Worm (Caenorhabditis elegans) whole organism, late embryonic: ENCODE data around the gene F22F4.4.

Source experiments
- K02D7.2 ChIP-seq: sonication (generic microtip); optimal IDR thresholded peaks from 2 replicates; lab custom pipeline; 2017; ENCODE audit warnings: mild to moderate bottlenecking, missing genetic modification characterization, missing compliant biosample characterization
- K09A11.1 ChIP-seq: sonication (generic microtip); optimal IDR thresholded peaks from 2 replicates; lab custom pipeline; 2017; ENCODE audit warnings: antibody characterized with exemption, mild to moderate bottlenecking, missing genetic modification characterization, missing compliant biosample characterization; ENCODE audit not compliant: insufficient read depth
- T23F11.4 ChIP-seq: fragments of 200-800 bp; sonication (Bioruptor generic); optimal IDR thresholded peaks from 2 replicates; lab custom pipeline; 2018; ENCODE audit warnings: mild to moderate bottlenecking, missing genetic modification characterization, missing compliant biosample characterization
- Y22D7AL.16 ChIP-seq: sonication (generic microtip); optimal IDR thresholded peaks from 2 replicates; lab custom pipeline; 2016; ENCODE audit warnings: missing genetic modification characterization, missing compliant biosample characterization
- ahr-1 ChIP-seq: sonication (generic microtip); optimal IDR thresholded peaks from 2 replicates; lab custom pipeline; 2016; ENCODE audit warnings: missing genetic modification characterization, missing compliant biosample characterization
- ceh-14 ChIP-seq: sonication (generic microtip); optimal IDR thresholded peaks from 2 replicates; lab custom pipeline; 2016; ENCODE audit warnings: missing genotype, missing genetic modification characterization, missing compliant biosample characterization
- ceh-24 ChIP-seq: sonication (generic microtip); optimal IDR thresholded peaks from 2 replicates; lab custom pipeline; 2016; ENCODE audit warnings: mild to moderate bottlenecking, missing genetic modification characterization, missing compliant biosample characterization
- ceh-30 ChIP-seq: fragments of 150-350 bp; optimal IDR thresholded peaks from 2 replicates; lab custom pipeline; 2014; ENCODE audit warnings: missing biosample characterization, missing genetic modification characterization
- ceh-31 ChIP-seq: sonication (generic microtip); optimal IDR thresholded peaks from 2 replicates; lab custom pipeline; 2016; ENCODE audit warnings: missing genetic modification characterization, missing compliant biosample characterization
- ceh-34 ChIP-seq: sonication (generic microtip); optimal IDR thresholded peaks from 2 replicates; lab custom pipeline; 2016; ENCODE audit warnings: mild to moderate bottlenecking, missing genetic modification characterization, missing compliant biosample characterization
- ceh-45 ChIP-seq: fragments of 200-800 bp; sonication (Bioruptor generic); IDR thresholded peaks from 2 replicates; pipeline ENCODE4 v1.3.6; 2022; ENCODE audit warnings: missing genetic modification reagents, missing genetic modification characterization, missing compliant biosample characterization
- ceh-9 ChIP-seq: sonication (generic microtip); optimal IDR thresholded peaks from 2 replicates; lab custom pipeline; 2016; ENCODE audit warnings: mild to moderate bottlenecking, missing genetic modification characterization, inconsistent platforms, missing compliant biosample characterization
- che-1 ChIP-seq: sonication (generic microtip); optimal IDR thresholded peaks from 2 replicates; lab custom pipeline; 2016; ENCODE audit warnings: mild to moderate bottlenecking, missing genetic modification characterization, missing compliant biosample characterization
- elt-2 ChIP-seq: sonication (generic microtip); optimal IDR thresholded peaks from 2 replicates; lab custom pipeline; 2016; ENCODE audit warnings: missing genetic modification reagents, missing genetic modification characterization, missing compliant biosample characterization
- elt-4 ChIP-seq: sonication (generic microtip); optimal IDR thresholded peaks from 2 replicates; lab custom pipeline; 2016; ENCODE audit warnings: missing genetic modification characterization, missing compliant biosample characterization
- ets-4 ChIP-seq: sonication (generic microtip); optimal IDR thresholded peaks from 2 replicates; lab custom pipeline; 2016; ENCODE audit warnings: missing genetic modification characterization, missing compliant biosample characterization
- hlh-13 ChIP-seq: fragments of 200-800 bp; sonication (Bioruptor generic); optimal IDR thresholded peaks from 2 replicates; lab custom pipeline; 2018; ENCODE audit warnings: mild to moderate bottlenecking, missing genetic modification characterization, missing compliant biosample characterization
- hlh-15 ChIP-seq: sonication (generic microtip); optimal IDR thresholded peaks from 2 replicates; lab custom pipeline; 2016; ENCODE audit warnings: missing genetic modification characterization, missing compliant biosample characterization
- lim-6 ChIP-seq: sonication (generic microtip); optimal IDR thresholded peaks from 2 replicates; lab custom pipeline; 2016; ENCODE audit warnings: missing genetic modification characterization, missing compliant biosample characterization
- lin-11 ChIP-seq: fragments of 200-800 bp; sonication (Bioruptor generic); optimal IDR thresholded peaks from 2 replicates; lab custom pipeline; 2018; ENCODE audit warnings: mild to moderate bottlenecking, missing genetic modification characterization, missing compliant biosample characterization
- mec-3 ChIP-seq: sonication (generic microtip); optimal IDR thresholded peaks from 2 replicates; lab custom pipeline; 2016; ENCODE audit warnings: borderline replicate concordance, missing genetic modification characterization, missing compliant biosample characterization
- nhr-11 ChIP-seq: fragments of 150-350 bp; optimal IDR thresholded peaks from 2 replicates; lab custom pipeline; 2014; ENCODE audit warnings: missing biosample characterization, missing genetic modification characterization
- npax-4 ChIP-seq: sonication (generic microtip); optimal IDR thresholded peaks from 2 replicates; lab custom pipeline; 2016; ENCODE audit warnings: missing genetic modification characterization, missing compliant biosample characterization
- pha-4 ChIP-seq: fragments of 150-350 bp; optimal IDR thresholded peaks from 2 replicates; lab custom pipeline; 2018; ENCODE audit warnings: missing biosample characterization, missing genetic modification reagents, missing genetic modification characterization
- rnt-1 ChIP-seq: sonication (generic microtip); optimal IDR thresholded peaks from 2 replicates; lab custom pipeline; 2016; ENCODE audit warnings: missing genetic modification characterization, missing compliant biosample characterization
- sdc-2 ChIP-seq: sonication (generic microtip); optimal IDR thresholded peaks from 2 replicates; lab custom pipeline; 2016; ENCODE audit warnings: missing genotype, missing genetic modification characterization, missing compliant biosample characterization
- sox-2 ChIP-seq: fragments of 200-800 bp; sonication (Bioruptor generic); IDR thresholded peaks from 2 replicates; pipeline ENCODE4 v1.3.6; 2022; ENCODE audit warnings: missing genetic modification reagents, missing genetic modification characterization, missing compliant biosample characterization
- syd-9 ChIP-seq: sonication (generic microtip); optimal IDR thresholded peaks from 2 replicates; lab custom pipeline; 2016; ENCODE audit warnings: mild to moderate bottlenecking, missing genetic modification characterization, moderate library complexity, missing compliant biosample characterization
- tbx-2 ChIP-seq: sonication (generic microtip); optimal IDR thresholded peaks from 2 replicates; lab custom pipeline; 2016; ENCODE audit warnings: missing genetic modification characterization, missing compliant biosample characterization
- tbx-7 ChIP-seq: sonication (generic microtip); optimal IDR thresholded peaks from 2 replicates; lab custom pipeline; 2016; ENCODE audit warnings: missing genotype, missing genetic modification characterization, missing compliant biosample characterization
- unc-3 ChIP-seq, 2 experiments: fragments of 200-800 bp in 1 of 2; sonication (Bioruptor generic) in 1 of 2; sonication (generic microtip) in 1 of 2; conservative IDR thresholded peaks in 1 of 2; optimal IDR thresholded peaks in 1 of 2; 2 replicates each; pipeline versions ENCODE4 v1.3.6 to Lab custom; 2016 to 2022; ENCODE audit warnings: missing compliant biosample characterization in 2 of 2, missing genetic modification characterization in 2 of 2, missing genetic modification reagents in 1 of 2
- unc-42 ChIP-seq: sonication (generic microtip); optimal IDR thresholded peaks from 2 replicates; lab custom pipeline; 2016; ENCODE audit warnings: missing genotype, missing genetic modification characterization, missing compliant biosample characterization
- unc-86 ChIP-seq: sonication (generic microtip); optimal IDR thresholded peaks from 2 replicates; lab custom pipeline; 2016; ENCODE audit warnings: missing genetic modification characterization, missing compliant biosample characterization
- zip-5 ChIP-seq: sonication (generic microtip); optimal IDR thresholded peaks from 2 replicates; lab custom pipeline; 2016; ENCODE audit warnings: missing genetic modification characterization, missing compliant biosample characterization
- ztf-16 ChIP-seq: sonication (generic microtip); optimal IDR thresholded peaks from 2 replicates; lab custom pipeline; 2017; ENCODE audit warnings: missing genetic modification characterization, missing compliant biosample characterization

The F22F4.4 gene

ce11 chrX:5976206-5976960, 24.9 kb downstream of the F22F4.4 start (continued):
- TF ChIP-seq ceh-24 (tag; lab: Kevin White, UChicago) (no peak), npax-4 (tag; lab: Kevin White, UChicago) (no peak), ceh-30 (tag; lab: Kevin White, UChicago) (no peak), T23F11.4 (no peak), lin-11 (tag; lab: Kevin White, UChicago) (no peak), ceh-34 (tag; lab: Kevin White, UChicago) (peak; percentile 6), sdc-2 (tag; lab: Kevin White, UChicago) (peak; percentile 5), mec-3 (tag; lab: Kevin White, UChicago) (no peak), unc-3 (GFP tag; conservative IDR thresholded peaks at IDR 0.05; lab: Robert Waterston, UW) (no peak), unc-3 (tag; optimal IDR thresholded peaks at IDR 0.05; lab: Kevin White, UChicago) (peak; percentile 66), rnt-1 (tag; lab: Kevin White, UChicago) (no peak), nhr-11 (tag; lab: Kevin White, UChicago) (no peak), K02D7.2 (no peak), zip-5 (tag; lab: Kevin White, UChicago) (no peak), hlh-15 (tag; lab: Kevin White, UChicago) (no peak), unc-86 (no peak), ets-4 (tag; lab: Kevin White, UChicago) (no peak), elt-4 (no peak)

DNA sequence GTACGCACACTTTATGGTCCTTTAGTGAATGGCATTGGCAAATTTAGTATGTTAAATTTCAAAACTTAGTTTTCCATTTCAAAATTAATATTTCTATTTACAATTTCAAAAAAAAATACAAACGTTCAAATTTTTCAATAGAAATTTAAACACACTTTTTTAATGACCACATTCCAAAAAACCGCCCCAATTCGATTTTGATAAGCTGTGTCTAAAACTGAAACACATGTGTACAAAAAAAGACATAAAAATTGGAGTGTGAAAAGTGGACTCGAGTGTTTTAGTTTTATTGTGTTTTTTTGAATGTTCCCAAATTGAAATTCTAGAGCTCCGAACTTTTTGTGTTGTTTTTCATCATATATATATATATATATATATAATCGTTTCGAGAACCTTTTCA, 25.6 kb downstream of the F22F4.4 start:
- TF ChIP-seq K09A11.1 (tag; lab: Kevin White, UChicago) (no peak), zip-5 (tag; lab: Kevin White, UChicago) (no peak), sox-2 (GFP tag; lab: Robert Waterston, UW) (no peak)

DNA sequence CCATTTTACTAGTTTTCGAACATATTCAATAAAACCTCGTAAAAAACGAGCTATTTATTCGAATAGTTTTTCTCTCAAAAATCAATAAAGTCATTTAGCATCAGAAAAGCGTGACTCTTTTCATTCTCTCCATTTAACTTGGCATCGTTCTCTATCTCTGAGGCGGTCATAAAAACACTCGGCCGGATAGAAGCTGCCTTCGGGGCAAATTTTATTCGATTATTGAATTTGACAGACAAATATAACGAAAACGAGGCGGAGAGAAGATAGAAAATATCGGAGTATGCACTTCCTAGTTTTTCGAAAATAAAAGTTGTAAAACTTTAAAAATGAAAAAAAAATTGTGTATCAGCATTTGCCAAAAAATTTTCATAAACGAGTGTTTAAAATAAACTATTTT, 26.1 kb downstream of the F22F4.4 start:
- TF ChIP-seq unc-42 (tag; lab: Kevin White, UChicago) (peak; percentile 71), ceh-14 (tag; lab: Kevin White, UChicago) (no peak), ceh-31 (tag; lab: Kevin White, UChicago) (no peak)

- TF ChIP-seq tbx-2 (tag; lab: Kevin White, UChicago) (no peak), ztf-16 (tag; lab: Kevin White, UChicago) (no peak), che-1 (tag; lab: Kevin White, UChicago) (no peak), lim-6 (tag; lab: Kevin White, UChicago) (no peak), ceh-34 (tag; lab: Kevin White, UChicago) (no peak), hlh-13 (GFP tag; lab: Kevin White, UChicago) (no peak), ceh-9 (no peak), syd-9 (tag; lab: Kevin White, UChicago) (no peak), tbx-7 (no peak), ceh-45 (no peak), Y22D7AL.16 (tag; lab: Kevin White, UChicago) (no peak), ahr-1 (tag; lab: Kevin White, UChicago) (no peak), pha-4 (tag; lab: Kevin White, UChicago) (no peak), elt-2 (tag; lab: Kevin White, UChicago) (no peak)
- TF ChIP-seq, all 69 proteins: peak for 0
Observed at ce11 chrX:5972212-5972611, 29.1 kb downstream of the F22F4.4 start.
